Fruit fly (Drosophila melanogaster) whole organism, embryonic: Measurements from ENCODE around the gene Uba2.

ENCODE experiments used
- Abd-B ChIP-seq: fragments of 200-800 bp; sonication (Bioruptor generic); optimal IDR thresholded peaks from 2 replicates; lab custom pipeline; 2018; ENCODE audit warnings: missing biosample characterization, mild to moderate bottlenecking, missing genetic modification characterization, moderate library complexity
- Adf1 ChIP-seq: fragments of 200-800 bp; sonication (Bioruptor generic); IDR thresholded peaks from 2 replicates; pipeline ENCODE4 v1.3.6; 2022; ENCODE audit warnings: missing biosample characterization, missing genetic modification characterization
- CG10321 ChIP-seq: fragments of 200-800 bp; sonication (Bioruptor generic); IDR thresholded peaks from 2 replicates; pipeline ENCODE4 v1.3.6; 2022; ENCODE audit warnings: missing biosample characterization, missing genetic modification characterization
- CG10366 ChIP-seq: fragments of 200-800 bp; sonication (Bioruptor generic); IDR thresholded peaks from 2 replicates; pipeline ENCODE4 v1.3.6; 2022; ENCODE audit warnings: missing biosample characterization, missing genetic modification characterization
- CG10431 ChIP-seq: fragments of 200-800 bp; sonication (Bioruptor generic); optimal IDR thresholded peaks from 3 replicates; lab custom pipeline; 2018; ENCODE audit warnings: missing biosample characterization, mild to moderate bottlenecking, missing genetic modification characterization
- CG12391 ChIP-seq: fragments of 200-800 bp; sonication (Bioruptor generic); optimal IDR thresholded peaks from 3 replicates; lab custom pipeline; 2018; ENCODE audit warnings: missing biosample characterization, mild to moderate bottlenecking, missing genetic modification characterization, moderate library complexity
- CG12942 ChIP-seq: fragments of 200-800 bp; sonication (Bioruptor generic); optimal IDR thresholded peaks from 3 replicates; lab custom pipeline; 2016; ENCODE audit warnings: missing biosample characterization, missing genetic modification characterization
- CG15514 ChIP-seq: fragments of 200-800 bp; sonication (Bioruptor generic); optimal IDR thresholded peaks from 3 replicates; lab custom pipeline; 2017; ENCODE audit warnings: missing biosample characterization, missing genetic modification characterization, mild to moderate bottlenecking, moderate library complexity, missing genetic modification reagents
- CG17359 ChIP-seq: fragments of 200-800 bp; sonication (Bioruptor generic); optimal IDR thresholded peaks from 3 replicates; lab custom pipeline; 2018; ENCODE audit warnings: missing biosample characterization, mild to moderate bottlenecking, missing genetic modification characterization, moderate library complexity
- CG17802 ChIP-seq: fragments of 200-800 bp; sonication (Bioruptor generic); optimal IDR thresholded peaks from 2 replicates; lab custom pipeline; 2018; ENCODE audit warnings: missing biosample characterization, mild to moderate bottlenecking, missing genetic modification characterization, moderate library complexity
- CG18599 ChIP-seq: fragments of 200-800 bp; sonication (Bioruptor generic); optimal IDR thresholded peaks from 3 replicates; lab custom pipeline; 2017; ENCODE audit warnings: missing biosample characterization, missing genetic modification characterization, mild to moderate bottlenecking, moderate library complexity, missing genetic modification reagents
- CG2199 ChIP-seq: fragments of 200-800 bp; sonication (Bioruptor generic); IDR thresholded peaks from 3 replicates; pipeline ENCODE4 v1.3.6; 2022; ENCODE audit warnings: missing biosample characterization, missing genetic modification characterization
- CG32767 ChIP-seq: fragments of 200-800 bp; sonication (Bioruptor generic); IDR thresholded peaks from 2 replicates; pipeline ENCODE4 v1.3.6; 2022; ENCODE audit warnings: missing biosample characterization, missing genetic modification characterization
- CG3847 ChIP-seq: fragments of 200-800 bp; sonication (Bioruptor generic); IDR thresholded peaks from 2 replicates; pipeline ENCODE4 v1.3.6; 2022; ENCODE audit warnings: missing biosample characterization, missing genetic modification characterization
- CG3995 ChIP-seq: fragments of 200-800 bp; sonication (Bioruptor generic); optimal IDR thresholded peaks from 3 replicates; lab custom pipeline; 2016; ENCODE audit warnings: missing biosample characterization, missing genetic modification characterization
- CG4730 ChIP-seq: fragments of 200-800 bp; sonication (Bioruptor generic); IDR thresholded peaks from 2 replicates; pipeline ENCODE4 v1.3.6; 2022; ENCODE audit warnings: missing biosample characterization, missing genetic modification characterization
- CG6683 ChIP-seq: fragments of 200-800 bp; sonication (Bioruptor generic); optimal IDR thresholded peaks from 2 replicates; lab custom pipeline; 2017; ENCODE audit warnings: missing biosample characterization, mild to moderate bottlenecking, missing genetic modification characterization, missing genetic modification reagents
- CG8281 ChIP-seq: fragments of 200-800 bp; sonication (Bioruptor generic); optimal IDR thresholded peaks from 2 replicates; lab custom pipeline; 2018; ENCODE audit warnings: missing biosample characterization, mild to moderate bottlenecking, missing genetic modification characterization, moderate library complexity
- CG8478 ChIP-seq: fragments of >200 bp; optimal IDR thresholded peaks from 2 replicates; lab custom pipeline; 2018
- D ChIP-seq, 2 experiments: fragments of 200-800 bp in 1 of 2; fragments of >200 bp in 1 of 2; sonication (Bioruptor generic) in 1 of 2; optimal IDR thresholded peaks; 2 replicates in 1 of 2; 3 replicates in 1 of 2; lab custom pipeline; 2017; ENCODE audit warnings: mild to moderate bottlenecking in 1 of 2, missing biosample characterization in 1 of 2, missing genetic modification characterization in 1 of 2, missing genetic modification reagents in 1 of 2
- MESR4 ChIP-seq: fragments of 200-800 bp; sonication (Bioruptor generic); optimal IDR thresholded peaks from 2 replicates; lab custom pipeline; 2018; ENCODE audit warnings: missing biosample characterization, mild to moderate bottlenecking, missing genetic modification characterization, moderate library complexity
- Meics ChIP-seq: fragments of 200-800 bp; sonication (Bioruptor generic); optimal IDR thresholded peaks from 2 replicates; lab custom pipeline; 2017; ENCODE audit warnings: missing biosample characterization, mild to moderate bottlenecking, missing genetic modification characterization
- NC2β ChIP-seq: fragments of 200-800 bp; sonication (Bioruptor generic); optimal IDR thresholded peaks from 2 replicates; lab custom pipeline; 2016; ENCODE audit warnings: missing biosample characterization, missing genetic modification characterization
- NFAT ChIP-seq: fragments of 200-800 bp; sonication (Bioruptor generic); IDR thresholded peaks from 2 replicates; pipeline ENCODE4 v1.3.6; 2022; ENCODE audit warnings: missing biosample characterization, missing genetic modification characterization
- Nf-YB ChIP-seq: fragments of 200-800 bp; sonication (Bioruptor generic); optimal IDR thresholded peaks from 3 replicates; lab custom pipeline; 2019; ENCODE audit warnings: missing biosample characterization, mild to moderate bottlenecking, missing genetic modification characterization, moderate library complexity
- Oaz ChIP-seq: fragments of 200-800 bp; sonication (Bioruptor generic); IDR thresholded peaks from 2 replicates; pipeline ENCODE4 v1.3.6; 2022; ENCODE audit warnings: missing biosample characterization, missing genetic modification characterization
- Rfx ChIP-seq: fragments of 200-800 bp; sonication (Bioruptor generic); IDR thresholded peaks from 2 replicates; pipeline ENCODE4 v1.3.6; 2022; ENCODE audit warnings: missing biosample characterization, missing genetic modification characterization
- Six4 ChIP-seq: fragments of 200-800 bp; sonication (Bioruptor generic); optimal IDR thresholded peaks from 2 replicates; lab custom pipeline; 2016; ENCODE audit warnings: missing biosample characterization, missing genetic modification characterization
- Stat92E ChIP-seq, 3 experiments: fragments of >200 bp in 2 of 3; fragments of 200-800 bp in 1 of 3; sonication (Bioruptor generic) in 1 of 3; optimal IDR thresholded peaks; 2 replicates each; lab custom pipeline; 2017 to 2019; ENCODE audit warnings: missing biosample characterization in 3 of 3, missing genetic modification characterization in 3 of 3, mild to moderate bottlenecking in 1 of 3, moderate library complexity in 1 of 3
- abd-A ChIP-seq: fragments of 200-800 bp; sonication (Bioruptor generic); optimal IDR thresholded peaks from 3 replicates; lab custom pipeline; 2019; ENCODE audit warnings: missing biosample characterization, mild to moderate bottlenecking, missing genetic modification characterization, moderate library complexity
- bcd ChIP-seq: fragments of 200-800 bp; sonication (Bioruptor generic); optimal IDR thresholded peaks from 2 replicates; lab custom pipeline; 2017; ENCODE audit warnings: missing biosample characterization, mild to moderate bottlenecking, missing genetic modification characterization
- cas ChIP-seq: fragments of 200-800 bp; sonication (Bioruptor generic); IDR thresholded peaks from 2 replicates; pipeline ENCODE4 v1.3.6; 2022; ENCODE audit warnings: missing biosample characterization, missing genetic modification characterization
- corto ChIP-seq: fragments of 200-800 bp; sonication (Bioruptor generic); optimal IDR thresholded peaks from 2 replicates; lab custom pipeline; 2016; ENCODE audit warnings: missing biosample characterization, mild to moderate bottlenecking, missing genetic modification characterization, moderate library complexity
- dmrt11E ChIP-seq: fragments of 200-800 bp; sonication (Bioruptor generic); optimal IDR thresholded peaks from 3 replicates; lab custom pipeline; 2018; ENCODE audit warnings: missing biosample characterization, mild to moderate bottlenecking, missing genetic modification characterization, moderate library complexity
- en ChIP-seq: fragments of 200-800 bp; sonication (Bioruptor generic); optimal IDR thresholded peaks from 2 replicates; lab custom pipeline; 2016; ENCODE audit warnings: missing biosample characterization, missing genetic modification characterization
- gsb ChIP-seq: fragments of 200-800 bp; sonication (Bioruptor generic); IDR thresholded peaks from 2 replicates; pipeline ENCODE4 v1.3.6; 2022; ENCODE audit warnings: missing biosample characterization, missing genetic modification characterization
- inv ChIP-seq: fragments of 200-800 bp; sonication (Bioruptor generic); IDR thresholded peaks from 2 replicates; pipeline ENCODE4 v1.3.6; 2022; ENCODE audit warnings: missing biosample characterization, missing genetic modification characterization; ENCODE audit not compliant: partially characterized antibody
- nerfin-1 ChIP-seq: fragments of 200-800 bp; sonication (Bioruptor generic); optimal IDR thresholded peaks from 3 replicates; lab custom pipeline; 2019; ENCODE audit warnings: missing biosample characterization, mild to moderate bottlenecking, missing genetic modification characterization, moderate library complexity
- p53 ChIP-seq: fragments of 200-800 bp; sonication (Bioruptor generic); optimal IDR thresholded peaks from 2 replicates; lab custom pipeline; 2016; ENCODE audit warnings: missing biosample characterization, missing genetic modification characterization
- psq ChIP-seq: fragments of 200-800 bp; sonication (Bioruptor generic); optimal IDR thresholded peaks from 2 replicates; lab custom pipeline; 2017; ENCODE audit warnings: missing biosample characterization, missing genetic modification characterization
- sisA ChIP-seq: fragments of 200-800 bp; sonication (Bioruptor generic); IDR thresholded peaks from 2 replicates; pipeline ENCODE4 v1.3.6; 2022; ENCODE audit warnings: missing biosample characterization, missing genetic modification characterization
- ssp ChIP-seq: fragments of 200-800 bp; sonication (Bioruptor generic); IDR thresholded peaks from 2 replicates; pipeline ENCODE4 v1.3.6; 2022; ENCODE audit warnings: missing biosample characterization, missing genetic modification characterization
- tna ChIP-seq: fragments of 200-800 bp; sonication (Bioruptor generic); IDR thresholded peaks from 2 replicates; pipeline ENCODE4 v1.3.6; 2022; ENCODE audit warnings: missing biosample characterization, missing genetic modification characterization; ENCODE audit not compliant: partially characterized antibody
- trem ChIP-seq: fragments of 200-800 bp; optimal IDR thresholded peaks from 3 replicates; lab custom pipeline; 2019; ENCODE audit warnings: missing biosample characterization, mild to moderate bottlenecking, missing genetic modification characterization, moderate library complexity
- trh ChIP-seq: fragments of 200-800 bp; sonication (Bioruptor generic); optimal IDR thresholded peaks from 2 replicates; lab custom pipeline; 2016; ENCODE audit warnings: missing biosample characterization, missing genetic modification characterization
- vnd ChIP-seq: fragments of 200-800 bp; sonication (Bioruptor generic); IDR thresholded peaks from 3 replicates; pipeline ENCODE4 v1.3.6; 2022; ENCODE audit warnings: missing biosample characterization, missing genetic modification characterization; ENCODE audit not compliant: partially characterized antibody
- wor ChIP-seq: fragments of 200-800 bp; sonication (Bioruptor generic); IDR thresholded peaks from 2 replicates; pipeline ENCODE4 v1.3.6; 2022; ENCODE audit warnings: missing biosample characterization, missing genetic modification characterization
- zen2 ChIP-seq: fragments of 200-800 bp; sonication (Bioruptor generic); IDR thresholded peaks from 3 replicates; pipeline ENCODE4 v1.3.6; 2022; ENCODE audit warnings: missing biosample characterization, missing genetic modification characterization; ENCODE audit not compliant: partially characterized antibody
- zf30C ChIP-seq: fragments of 200-800 bp; sonication (Bioruptor generic); optimal IDR thresholded peaks from 3 replicates; lab custom pipeline; 2018; ENCODE audit warnings: missing biosample characterization, mild to moderate bottlenecking, missing genetic modification characterization

Gene Uba2

dm6 chr3L:8127712-8128210 is at the start of gene Uba2, which contains the start of gene Cds:
Gene Uba2 (minus strand): TSS chr3L:8127818.
Gene Cds (plus strand): TSS chr3L:8127762.
- no peak for TF ChIP-seq vnd (GFP tag; lab: Robert Waterston, UW)
- TF ChIP-seq D (optimal IDR thresholded peaks at IDR 0.05; lab: Kevin White, UChicago), result no peak
- peak; percentile 76 for TF ChIP-seq D (GFP tag; optimal IDR thresholded peaks at IDR 0.05; lab: Kevin White, UChicago)
- peak; percentile 51 for TF ChIP-seq CG17802 (tag; lab: Kevin White, UChicago)
- TF ChIP-seq CG10366 (GFP tag; lab: Robert Waterston, UW), result peak; percentile 85
- peak; percentile 80 for TF ChIP-seq Adf1 (GFP tag; lab: Robert Waterston, UW)
- TF ChIP-seq ssp (GFP tag; lab: Robert Waterston, UW), result peak; percentile 84
- peak; percentile 96 for TF ChIP-seq Rfx
- TF ChIP-seq Abd-B, result peak; percentile 92
- no peak for TF ChIP-seq zf30C (GFP tag; lab: Kevin White, UChicago)
- TF ChIP-seq MESR4 (GFP tag; lab: Kevin White, UChicago), result peak; percentile 95
- no peak for TF ChIP-seq inv (GFP tag; lab: Robert Waterston, UW)
- TF ChIP-seq wor (GFP tag; lab: Robert Waterston, UW), result peak; percentile 73
- no peak for TF ChIP-seq CG8478 (lab: Kevin White, UChicago)
- TF ChIP-seq zen2, result no peak
- TF ChIP-seq Meics (GFP tag; lab: Kevin White, UChicago), result peak; percentile 94
- peak; percentile 94 for TF ChIP-seq CG12942 (GFP tag; lab: Kevin White, UChicago)
- peak; percentile 97 for TF ChIP-seq CG3847 (GFP tag; lab: Robert Waterston, UW)
- peak; percentile 53 for TF ChIP-seq NC2β (GFP tag; lab: Kevin White, UChicago)
- no peak for TF ChIP-seq tna (GFP tag; lab: Robert Waterston, UW)
- TF ChIP-seq trh (GFP tag; lab: Kevin White, UChicago), result peak; percentile 71
- peak; percentile 94 for TF ChIP-seq bcd (GFP tag; lab: Kevin White, UChicago)
- peak; percentile 40 for TF ChIP-seq p53 (GFP tag; lab: Kevin White, UChicago)
- TF ChIP-seq CG32767 (GFP tag; lab: Robert Waterston, UW), result peak; percentile 86; the same call in 1 of the 2 replicates
- peak; percentile 83 for TF ChIP-seq Oaz (GFP tag; lab: Robert Waterston, UW)
- peak; percentile 81 for TF ChIP-seq CG10431 (GFP tag; lab: Kevin White, UChicago)
- peak; percentile 77 for TF ChIP-seq CG6683 (GFP tag; lab: Kevin White, UChicago)
- TF ChIP-seq en, result no peak
- peak; percentile 87 for TF ChIP-seq Six4 (GFP tag; lab: Kevin White, UChicago)
- TF ChIP-seq CG10321, result 0 out of 2 replicates have a peak, but pooled peaks have one; percentile 22
- TF ChIP-seq CG3995 (GFP tag; lab: Kevin White, UChicago), result peak; percentile 81
- peak; percentile 65 for TF ChIP-seq gsb (GFP tag; lab: Robert Waterston, UW)
- TF ChIP-seq Nf-YB, result peak; percentile 73
- TF ChIP-seq CG12391, result peak; percentile 96
- TF ChIP-seq CG8281 (tag; lab: Kevin White, UChicago), result peak; percentile 75
- peak; percentile 84 for TF ChIP-seq dmrt11E (tag; lab: Kevin White, UChicago)
- peak; percentile 79 for TF ChIP-seq corto
- TF ChIP-seq sisA (GFP tag; lab: Robert Waterston, UW), result peak; percentile 90
- TF ChIP-seq NFAT, result peak; percentile 88
- TF ChIP-seq abd-A (tag; lab: Kevin White, UChicago), result no peak
- peak; percentile 96 for TF ChIP-seq CG18599 (GFP tag; lab: Kevin White, UChicago)
- peak; percentile 94 for TF ChIP-seq CG15514 (GFP tag; lab: Kevin White, UChicago)
- TF ChIP-seq nerfin-1 (tag; lab: Kevin White, UChicago), result peak; percentile 92
- TF ChIP-seq CG4730 (GFP tag; lab: Robert Waterston, UW), result peak; percentile 84
- peak; percentile 83 for TF ChIP-seq cas
- TF ChIP-seq CG2199 (GFP tag; lab: Robert Waterston, UW), result 0 out of 3 replicates have a peak, but pooled peaks have one; percentile 8
- TF ChIP-seq Stat92E (GFP tag; optimal IDR thresholded peaks at IDR 0.05; lab: Kevin White, UChicago), result peak in 1 of 3 experiments; percentile 61
- TF ChIP-seq psq (GFP tag; lab: Kevin White, UChicago), result peak; percentile 84
- TF ChIP-seq trem (tag; lab: Kevin White, UChicago), result peak; percentile 85
- peak; percentile 92 for TF ChIP-seq CG17359 (tag; lab: Kevin White, UChicago)
